Worm (Caenorhabditis elegans) whole organism, L4 larva: Measurements from ENCODE around the gene C50B6.1.

Experiments
- F10B5.3 ChIP-seq: sonication (generic microtip); optimal IDR thresholded peaks from 2 replicates; lab custom pipeline; 2016; ENCODE audit warnings: mild to moderate bottlenecking, missing genetic modification characterization, missing compliant biosample characterization
- F26F4.8 ChIP-seq: fragments of 200-800 bp; sonication (Bioruptor generic); conservative IDR thresholded peaks from 2 replicates; pipeline ENCODE4 v1.3.6; 2022; ENCODE audit warnings: missing genetic modification characterization, missing compliant biosample characterization
- R02D3.7 ChIP-seq: fragments of 150-350 bp; sonication (generic microtip); optimal IDR thresholded peaks from 3 replicates; lab custom pipeline; 2014; ENCODE audit warnings: missing biosample characterization, missing genetic modification characterization
- T20F7.1 ChIP-seq: fragments of 200-800 bp; sonication (Bioruptor generic); optimal IDR thresholded peaks from 2 replicates; lab custom pipeline; 2018; ENCODE audit warnings: mild to moderate bottlenecking, missing genetic modification characterization, missing compliant biosample characterization
- Y105C5A.15 ChIP-seq: fragments of 200-800 bp; sonication (Bioruptor generic); IDR thresholded peaks from 2 replicates; pipeline ENCODE4 v1.3.6; 2022; ENCODE audit warnings: missing genetic modification characterization, missing compliant biosample characterization
- Y48G9A.11 ChIP-seq: fragments of 200-800 bp; sonication (Bioruptor generic); IDR thresholded peaks from 2 replicates; pipeline ENCODE4 v1.3.6; 2022; ENCODE audit warnings: missing genetic modification reagents, missing genetic modification characterization, missing compliant biosample characterization
- Y5F2A.4 ChIP-seq: fragments of 200-800 bp; sonication (Bioruptor generic); optimal IDR thresholded peaks from 2 replicates; lab custom pipeline; 2018; ENCODE audit warnings: mild to moderate bottlenecking, missing genetic modification characterization, missing compliant biosample characterization
- aha-1 ChIP-seq: fragments of 150-350 bp; peaks from one replicate; lab custom pipeline; 2014; ENCODE audit warnings: missing biosample characterization, missing genetic modification characterization
- arid-1 ChIP-seq: fragments of 200-800 bp; sonication (Bioruptor generic); conservative IDR thresholded peaks from 2 replicates; pipeline ENCODE4 v1.3.6; 2022; ENCODE audit warnings: missing genetic modification reagents, missing genetic modification characterization, missing compliant biosample characterization
- ceh-32 ChIP-seq: sonication (generic microtip); optimal IDR thresholded peaks from 2 replicates; lab custom pipeline; 2016; ENCODE audit warnings: mild to moderate bottlenecking, missing genetic modification characterization, missing compliant biosample characterization; ENCODE audit not compliant: poor library complexity
- ceh-44 ChIP-seq: fragments of 200-800 bp; sonication (Bioruptor generic); IDR thresholded peaks from 2 replicates; pipeline ENCODE4 v1.3.6; 2022; ENCODE audit warnings: missing genetic modification reagents, missing genetic modification characterization, missing compliant biosample characterization
- daf-12 ChIP-seq: fragments of 150-350 bp; optimal IDR thresholded peaks from 2 replicates; lab custom pipeline; 2014; ENCODE audit warnings: missing biosample characterization, missing genetic modification reagents, missing genetic modification characterization
- daf-16 ChIP-seq, 3 experiments: sonication (generic microtip); optimal IDR thresholded peaks; 2 replicates each; lab custom pipeline; 2016 to 2017; ENCODE audit warnings: missing genetic modification characterization in 3 of 3, missing genetic modification reagents in 3 of 3, mild to moderate bottlenecking in 2 of 3, missing compliant biosample characterization in 2 of 3, missing biosample characterization in 1 of 3, moderate library complexity in 1 of 3
- dmd-6 ChIP-seq: fragments of 200-800 bp; sonication (Bioruptor generic); IDR thresholded peaks from 2 replicates; pipeline ENCODE4 v1.3.6; 2022; ENCODE audit warnings: missing genetic modification reagents, missing genetic modification characterization, missing compliant biosample characterization
- dve-1 ChIP-seq: sonication (generic microtip); optimal IDR thresholded peaks from 2 replicates; lab custom pipeline; 2017; ENCODE audit warnings: antibody characterized with exemption, mild to moderate bottlenecking, missing genetic modification characterization, missing compliant biosample characterization; ENCODE audit not compliant: insufficient read depth
- egl-43 ChIP-seq: fragments of 200-800 bp; sonication (Bioruptor generic); IDR thresholded peaks from 2 replicates; pipeline ENCODE4 v1.3.6; 2022; ENCODE audit warnings: missing genetic modification reagents, missing genetic modification characterization, missing compliant biosample characterization
- hif-1 ChIP-seq, 2 experiments: sonication (generic microtip); optimal IDR thresholded peaks; 2 replicates each; lab custom pipeline; 2016 to 2017; ENCODE audit warnings: missing compliant biosample characterization in 2 of 2, missing genetic modification characterization in 2 of 2, missing genetic modification reagents in 2 of 2, missing genotype in 2 of 2, mild to moderate bottlenecking in 1 of 2
- hlh-11 ChIP-seq: fragments of 200-800 bp; sonication (Bioruptor generic); optimal IDR thresholded peaks from 2 replicates; lab custom pipeline; 2018; ENCODE audit warnings: mild to moderate bottlenecking, missing genetic modification characterization, missing compliant biosample characterization
- hlh-30 ChIP-seq: sonication (generic microtip); optimal IDR thresholded peaks from 2 replicates; lab custom pipeline; 2017; ENCODE audit warnings: antibody characterized with exemption, mild to moderate bottlenecking, missing genetic modification characterization, missing compliant biosample characterization; ENCODE audit not compliant: insufficient read depth
- hmg-1.1 ChIP-seq: fragments of 200-800 bp; sonication (Bioruptor generic); IDR thresholded peaks from 2 replicates; pipeline ENCODE4 v1.3.6; 2022; ENCODE audit warnings: missing genetic modification reagents, missing genetic modification characterization, missing compliant biosample characterization
- lin-1 ChIP-seq: fragments of 200-800 bp; sonication (Bioruptor generic); IDR thresholded peaks from 2 replicates; pipeline ENCODE4 v1.3.6; 2022; ENCODE audit warnings: missing genetic modification reagents, missing genetic modification characterization, missing compliant biosample characterization
- lin-13 ChIP-seq: fragments of 150-350 bp; optimal IDR thresholded peaks from 2 replicates; lab custom pipeline; 2014; ENCODE audit warnings: missing biosample characterization, missing genetic modification reagents, missing genetic modification characterization
- lin-29 ChIP-seq: fragments of 200-800 bp; sonication (Bioruptor generic); IDR thresholded peaks from 2 replicates; pipeline ENCODE4 v1.3.6; 2022; ENCODE audit warnings: missing genetic modification reagents, missing genetic modification characterization, missing compliant biosample characterization
- lin-39 ChIP-seq: fragments of 150-350 bp; optimal IDR thresholded peaks from 2 replicates; lab custom pipeline; 2014; ENCODE audit warnings: missing biosample characterization, missing genetic modification reagents, missing genetic modification characterization
- mdl-1 ChIP-seq, 2 experiments: fragments of 150-350 bp in 1 of 2; sonication (generic microtip) in 1 of 2; optimal IDR thresholded peaks; 2 replicates each; lab custom pipeline; 2014 to 2017; ENCODE audit warnings: missing biosample characterization in 2 of 2, missing genetic modification characterization in 2 of 2
- mdt-29 ChIP-seq: fragments of 200-800 bp; sonication (Bioruptor generic); IDR thresholded peaks from 2 replicates; pipeline ENCODE4 v1.3.6; 2022; ENCODE audit warnings: missing genetic modification reagents, missing genetic modification characterization, missing compliant biosample characterization
- mep-1 ChIP-seq: fragments of 150-350 bp; sonication (generic microtip); optimal IDR thresholded peaks from 3 replicates; lab custom pipeline; 2014; ENCODE audit warnings: missing biosample characterization, missing genetic modification characterization
- nhr-10 ChIP-seq: fragments of 150-350 bp; optimal IDR thresholded peaks from 2 replicates; lab custom pipeline; 2014; ENCODE audit warnings: missing biosample characterization, missing genetic modification characterization
- nhr-102 ChIP-seq: sonication (generic microtip); optimal IDR thresholded peaks from 2 replicates; lab custom pipeline; 2016; ENCODE audit warnings: mild to moderate bottlenecking, missing genetic modification characterization, moderate library complexity, missing compliant biosample characterization
- nhr-28 ChIP-seq: fragments of 150-350 bp; optimal IDR thresholded peaks from 2 replicates; lab custom pipeline; 2014; ENCODE audit warnings: missing biosample characterization, missing genetic modification characterization
- nhr-41 ChIP-seq: fragments of 200-800 bp; sonication (Bioruptor generic); IDR thresholded peaks from 2 replicates; pipeline ENCODE4 v1.3.6; 2022; ENCODE audit warnings: missing genetic modification reagents, missing genetic modification characterization, missing compliant biosample characterization
- nhr-42 ChIP-seq: fragments of 200-800 bp; sonication (Bioruptor generic); IDR thresholded peaks from 2 replicates; pipeline ENCODE4 v1.3.6; 2022; ENCODE audit warnings: missing genetic modification characterization, missing compliant biosample characterization
- pha-4 ChIP-seq, 2 experiments: fragments of 150-350 bp in 1 of 2; fragments of 200-800 bp in 1 of 2; sonication (Bioruptor generic) in 1 of 2; IDR thresholded peaks in 1 of 2; optimal IDR thresholded peaks in 1 of 2; 2 replicates each; pipeline versions ENCODE4 v1.3.6 to Lab custom; 2014 to 2022; ENCODE audit warnings: missing genetic modification characterization in 2 of 2, missing genetic modification reagents in 2 of 2, missing biosample characterization in 1 of 2, missing compliant biosample characterization in 1 of 2
- php-3 ChIP-seq: fragments of 200-800 bp; sonication (Bioruptor generic); IDR thresholded peaks from 2 replicates; pipeline ENCODE4 v1.3.6; 2022; ENCODE audit warnings: missing genetic modification reagents, missing genetic modification characterization, missing compliant biosample characterization
- pqm-1 ChIP-seq: sonication (generic microtip); optimal IDR thresholded peaks from 2 replicates; lab custom pipeline; 2017; ENCODE audit warnings: missing biosample characterization, missing genetic modification characterization
- saeg-2 ChIP-seq: fragments of 200-800 bp; sonication (Bioruptor generic); IDR thresholded peaks from 2 replicates; pipeline ENCODE4 v1.3.6; 2022; ENCODE audit warnings: missing genetic modification reagents, missing genetic modification characterization, missing compliant biosample characterization
- spr-1 ChIP-seq: sonication (generic microtip); optimal IDR thresholded peaks from 2 replicates; lab custom pipeline; 2016; ENCODE audit warnings: mild to moderate bottlenecking, missing genetic modification characterization, missing compliant biosample characterization
- spr-3 ChIP-seq: fragments of 200-800 bp; sonication (Bioruptor generic); optimal IDR thresholded peaks from 2 replicates; lab custom pipeline; 2018; ENCODE audit warnings: mild to moderate bottlenecking, missing genetic modification characterization, missing compliant biosample characterization
- tag-97 ChIP-seq: fragments of 200-800 bp; sonication (Bioruptor generic); IDR thresholded peaks from 2 replicates; pipeline ENCODE4 v1.3.6; 2022; ENCODE audit warnings: missing genetic modification characterization, missing compliant biosample characterization
- unc-62 ChIP-seq, 3 experiments: fragments of 150-350 bp in 1 of 3; sonication (generic microtip); optimal IDR thresholded peaks in 2 of 3; peaks in 1 of 3; 1 replicate in 1 of 3; 2 replicates in 2 of 3; lab custom pipeline; 2014 to 2017; ENCODE audit warnings: missing biosample characterization in 3 of 3, missing genetic modification characterization in 3 of 3, missing genetic modification reagents in 3 of 3, missing genotype in 1 of 3
- zag-1 ChIP-seq: fragments of 150-350 bp; optimal IDR thresholded peaks from 2 replicates; lab custom pipeline; 2014; ENCODE audit warnings: missing biosample characterization, missing genetic modification characterization
- zfp-2 ChIP-seq: sonication (generic microtip); optimal IDR thresholded peaks from 2 replicates; lab custom pipeline; 2016; ENCODE audit warnings: mild to moderate bottlenecking, missing genetic modification characterization, missing compliant biosample characterization
- zfp-3 ChIP-seq: fragments of 200-800 bp; sonication (Bioruptor generic); conservative IDR thresholded peaks from 2 replicates; pipeline ENCODE4 v1.3.6; 2022; ENCODE audit warnings: missing genetic modification reagents, missing genetic modification characterization, missing compliant biosample characterization
- zip-2 ChIP-seq: fragments of 150-350 bp; optimal IDR thresholded peaks from 2 replicates; lab custom pipeline; 2014; ENCODE audit warnings: missing biosample characterization, missing genetic modification characterization

C50B6.1 gene

DNA sequence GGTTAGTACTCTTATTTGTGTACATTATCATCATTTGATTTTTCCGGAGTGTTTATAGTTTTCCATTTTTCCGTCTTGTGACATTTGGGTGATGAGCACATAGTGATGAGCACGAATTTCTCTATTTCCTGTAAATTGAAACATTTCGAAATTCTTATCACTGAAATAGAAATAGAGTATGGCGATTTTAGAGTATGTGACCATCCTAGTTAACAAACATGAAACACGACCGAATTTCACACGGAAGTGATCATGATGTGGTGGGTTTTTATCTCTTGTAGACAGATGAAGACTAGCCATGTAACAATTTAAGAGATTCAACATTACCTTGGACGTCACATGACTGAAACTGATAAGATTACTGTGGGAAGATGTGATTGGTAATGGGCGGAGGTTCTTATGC is 39.5 kb upstream of the C50B6.1 start (continued):
- no peak for TF ChIP-seq lin-29
- TF ChIP-seq, all 104 proteins: peak for 27

DNA sequence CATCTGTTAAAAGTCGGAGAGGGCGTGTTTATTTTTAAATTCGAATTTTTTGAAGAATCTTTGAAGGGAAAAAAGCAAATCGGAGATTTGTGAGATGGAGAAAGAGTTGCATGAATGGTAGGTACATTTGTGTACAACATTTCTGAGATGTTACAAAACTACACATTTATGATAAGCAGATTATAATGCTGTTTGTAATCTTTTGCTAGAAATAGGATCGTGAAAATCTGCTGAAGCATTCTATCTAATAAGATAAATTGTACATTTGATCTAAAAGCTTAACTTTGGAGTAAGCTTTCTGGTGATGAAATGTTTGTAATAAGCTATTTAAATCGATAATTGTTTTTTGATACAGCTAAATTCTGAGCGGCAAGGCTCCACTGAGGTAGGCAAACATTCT is 36.4 kb upstream of the C50B6.1 start:
- no peak for TF ChIP-seq saeg-2 (GFP tag; lab: Robert Waterston, UW)
- no peak for TF ChIP-seq lin-29
- no peak for TF ChIP-seq Y105C5A.15 (GFP tag; lab: Robert Waterston, UW)
- no peak for TF ChIP-seq mep-1 (tag; lab: Kevin White, UChicago)
- TF ChIP-seq spr-3 (GFP tag; lab: Kevin White, UChicago), result no peak
- no peak for TF ChIP-seq unc-62 (GFP tag; optimal IDR thresholded peaks at IDR 0.05 in 1 of 2; lab: Kevin White, UChicago)
- TF ChIP-seq unc-62 (tag; optimal IDR thresholded peaks at IDR 0.05; lab: Kevin White, UChicago), result no peak
- TF ChIP-seq nhr-42 (GFP tag; lab: Robert Waterston, UW), result no peak
- no peak for TF ChIP-seq spr-1
- peak; percentile 90 for TF ChIP-seq aha-1 (tag; lab: Kevin White, UChicago)

DNA sequence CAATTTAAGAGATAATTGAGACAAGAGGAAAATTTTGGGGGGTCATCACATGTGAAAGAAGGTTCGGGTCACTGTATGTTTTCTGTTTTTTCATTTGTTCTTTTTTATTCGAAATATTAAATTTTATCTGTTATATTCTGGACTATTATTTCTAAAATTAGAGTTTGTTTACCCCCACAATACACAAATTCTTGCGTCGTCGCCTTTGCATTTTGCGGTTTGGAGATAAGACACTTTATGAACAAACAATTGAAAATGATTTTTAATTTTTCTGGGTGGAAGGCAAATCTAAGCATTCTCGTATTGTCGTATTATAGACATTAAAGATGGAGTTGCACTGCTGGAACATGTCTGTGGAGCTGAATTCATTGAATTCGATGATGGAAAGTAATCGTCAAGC is 35.4 kb upstream of the C50B6.1 start:
- no peak for TF ChIP-seq R02D3.7 (tag; lab: Kevin White, UChicago)
- TF ChIP-seq zip-2 (tag; lab: Kevin White, UChicago), result no peak
- peak; percentile 25 for TF ChIP-seq dve-1 (tag; lab: Kevin White, UChicago)
- TF ChIP-seq daf-12 (tag; lab: Kevin White, UChicago), result no peak
- no peak for TF ChIP-seq lin-1 (GFP tag; lab: Robert Waterston, UW)
- no peak for TF ChIP-seq egl-43
- no peak for TF ChIP-seq daf-16 (GFP tag; optimal IDR thresholded peaks at IDR 0.05; lab: Kevin White, UChicago)
- peak; percentile 83 for TF ChIP-seq daf-16 (tag; optimal IDR thresholded peaks at IDR 0.05; lab: Kevin White, UChicago)
- 0 out of 2 replicates have a peak, but pooled peaks have one; percentile 11 for TF ChIP-seq php-3 (GFP tag; lab: Robert Waterston, UW)
- peak; percentile 20 for TF ChIP-seq nhr-28 (tag; lab: Kevin White, UChicago)
- TF ChIP-seq nhr-10 (tag; lab: Kevin White, UChicago), result no peak
- no peak for TF ChIP-seq lin-13 (GFP tag; lab: Kevin White, UChicago)
- no peak for TF ChIP-seq ceh-44 (GFP tag; lab: Robert Waterston, UW)
- TF ChIP-seq lin-39, result no peak

DNA sequence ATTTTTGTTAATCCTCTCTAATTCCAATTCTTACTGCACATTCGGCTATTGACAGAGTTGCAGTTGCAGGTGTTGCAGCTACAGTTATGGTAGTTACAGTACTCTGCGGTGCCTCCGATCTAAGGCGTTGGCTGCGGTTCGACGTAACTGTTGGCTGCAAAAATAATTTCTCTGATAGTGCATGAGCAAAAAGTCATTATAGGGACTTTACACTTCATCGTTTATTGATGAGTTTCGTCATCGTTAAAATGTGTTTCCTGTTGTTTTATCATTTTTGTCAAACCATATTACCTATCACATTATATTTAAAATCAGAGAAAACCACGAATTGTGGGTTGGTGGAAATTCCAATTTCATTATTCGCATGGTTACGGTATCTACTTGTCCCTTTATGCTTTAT is 34.1 kb upstream of the C50B6.1 start:
- TF ChIP-seq tag-97, result no peak
- TF ChIP-seq hlh-11 (tag; lab: Kevin White, UChicago), result peak; percentile 16
- no peak for TF ChIP-seq zfp-2 (tag; lab: Kevin White, UChicago)
- TF ChIP-seq mdt-29 (GFP tag; lab: Robert Waterston, UW), result no peak
- TF ChIP-seq T20F7.1 (GFP tag; lab: Kevin White, UChicago), result no peak
- no peak for TF ChIP-seq ceh-32 (tag; lab: Kevin White, UChicago)
- peak; percentile 48 for TF ChIP-seq pqm-1 (tag; lab: Kevin White, UChicago)
- TF ChIP-seq nhr-41, result no peak
- TF ChIP-seq daf-16 (GFP tag; optimal IDR thresholded peaks at IDR 0.05; lab: Kevin White, UChicago), result no peak
- peak; percentile 54 for TF ChIP-seq daf-16 (tag; optimal IDR thresholded peaks at IDR 0.05; lab: Kevin White, UChicago)
- no peak for TF ChIP-seq arid-1 (GFP tag; lab: Robert Waterston, UW)
- no peak for TF ChIP-seq hmg-1.1 (GFP tag; lab: Robert Waterston, UW)
- no peak for TF ChIP-seq zfp-3 (GFP tag; lab: Robert Waterston, UW)
- TF ChIP-seq hlh-30 (tag; lab: Kevin White, UChicago), result no peak
- TF ChIP-seq mep-1 (tag; lab: Kevin White, UChicago), result no peak
- no peak for TF ChIP-seq hif-1 (tag; optimal IDR thresholded peaks at IDR 0.05; lab: Kevin White, UChicago)
- TF ChIP-seq zag-1, result no peak
- no peak for TF ChIP-seq mdl-1 (tag; optimal IDR thresholded peaks at IDR 0.05; lab: Kevin White, UChicago)
- TF ChIP-seq spr-1, result no peak
- TF ChIP-seq F10B5.3 (tag; lab: Kevin White, UChicago), result no peak
- peak; percentile 50 for TF ChIP-seq nhr-28 (tag; lab: Kevin White, UChicago)
- no peak for TF ChIP-seq Y48G9A.11 (GFP tag; lab: Robert Waterston, UW)
- TF ChIP-seq F26F4.8, result no peak
- no peak for TF ChIP-seq pha-4 (GFP tag; IDR thresholded peaks at IDR 0.05; lab: Robert Waterston, UW)
- no peak for TF ChIP-seq pha-4 (tag; optimal IDR thresholded peaks at IDR 0.05; lab: Kevin White, UChicago)
- TF ChIP-seq dmd-6 (GFP tag; lab: Robert Waterston, UW), result peak; percentile 64
- no peak for TF ChIP-seq saeg-2 (GFP tag; lab: Robert Waterston, UW)
- TF ChIP-seq Y5F2A.4, result no peak
- no peak for TF ChIP-seq nhr-102 (tag; lab: Kevin White, UChicago)
